Fruit fly (Drosophila melanogaster) whole organism: ENCODE measurements around the gene st.

Source experiments
- Dll ChIP-seq: fragments of >200 bp; optimal IDR thresholded peaks from 2 replicates; lab custom pipeline; 2017
- EcR ChIP-seq, 2 experiments: fragments of >200 bp; optimal IDR thresholded peaks; 2 replicates each; lab custom pipeline; 2017; ENCODE audit warnings: missing biosample characterization in 2 of 2, missing genetic modification characterization in 2 of 2, missing genetic modification reagents in 2 of 2
- psq ChIP-seq: fragments of >200 bp; optimal IDR thresholded peaks from 2 replicates; lab custom pipeline; 2017

DNA sequence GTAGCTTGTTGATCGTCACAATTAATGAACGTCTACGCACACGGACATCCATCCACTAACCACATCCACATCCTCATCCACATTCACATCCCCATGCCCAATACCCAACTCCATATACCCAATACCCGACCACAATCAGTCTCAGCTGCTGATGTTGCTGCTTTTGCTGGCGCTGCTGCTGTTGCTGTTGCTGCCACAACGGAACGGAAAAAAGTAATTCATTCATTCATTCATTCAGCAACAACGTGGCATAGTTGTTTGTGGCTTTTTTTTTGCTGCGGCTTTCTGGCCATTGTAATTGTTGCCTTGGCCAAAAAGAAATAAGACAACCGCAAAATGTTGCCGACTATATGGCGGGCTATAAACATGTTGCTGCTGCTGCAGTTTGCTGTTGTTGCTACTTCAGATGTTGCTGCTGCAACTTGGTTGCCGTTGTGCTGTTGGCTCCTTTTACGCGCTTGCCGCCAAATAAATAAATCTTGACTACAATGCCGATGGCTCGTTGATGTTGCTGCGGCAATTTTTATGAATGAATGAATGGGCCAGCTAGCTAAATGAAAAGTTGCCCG, 20.2 kb upstream of the st start:
- no peak for TF ChIP-seq psq (lab: Kevin White, UChicago)
- TF ChIP-seq EcR (GFP tag; optimal IDR thresholded peaks at IDR 0.05; lab: Kevin White, UChicago): no peak
- TF ChIP-seq Dll: no peak
